Worm (Caenorhabditis elegans) whole organism, midembryonic: ENCODE results near the gene K08D12.3.

Experiments
- T22C8.4 ChIP-seq: fragments of 200-800 bp; sonication (Bioruptor generic); IDR thresholded peaks from 2 replicates; pipeline ENCODE4 v1.3.6; 2022; ENCODE audit warnings: missing genetic modification characterization, missing compliant biosample characterization
- cog-1 ChIP-seq: sonication (generic microtip); optimal IDR thresholded peaks from 2 replicates; lab custom pipeline; 2016; ENCODE audit warnings: missing genetic modification characterization, missing compliant biosample characterization
- flt-1 ChIP-seq: fragments of 200-800 bp; sonication (Bioruptor generic); IDR thresholded peaks from 2 replicates; pipeline ENCODE4 v1.3.6; 2022; ENCODE audit warnings: missing genetic modification characterization, missing compliant biosample characterization
- klf-2 ChIP-seq: fragments of 200-800 bp; sonication (Bioruptor generic); conservative IDR thresholded peaks from 2 replicates; pipeline ENCODE4 v1.3.6; 2022; ENCODE audit warnings: missing genetic modification reagents, missing genetic modification characterization, missing compliant biosample characterization
- med-1 ChIP-seq: sonication (generic microtip); optimal IDR thresholded peaks from 2 replicates; lab custom pipeline; 2017; ENCODE audit warnings: missing genetic modification characterization, mild to moderate bottlenecking, missing compliant biosample characterization, antibody characterized with exemption, missing genetic modification reagents; ENCODE audit not compliant: insufficient read depth
- ref-1 ChIP-seq: fragments of 200-800 bp; sonication (Bioruptor generic); conservative IDR thresholded peaks from 2 replicates; pipeline ENCODE4 v1.3.6; 2022; ENCODE audit warnings: missing genetic modification reagents, missing genetic modification characterization, missing compliant biosample characterization
- tab-1 ChIP-seq: fragments of 200-800 bp; sonication (Bioruptor generic); IDR thresholded peaks from 2 replicates; pipeline ENCODE4 v1.3.6; 2022; ENCODE audit warnings: missing genetic modification characterization, missing compliant biosample characterization
- ztf-23 ChIP-seq: fragments of 200-800 bp; sonication (Bioruptor generic); IDR thresholded peaks from 2 replicates; pipeline ENCODE4 v1.3.6; 2022; ENCODE audit warnings: missing genetic modification reagents, missing genetic modification characterization, missing compliant biosample characterization
- ztf-29 ChIP-seq: fragments of 200-800 bp; sonication (Bioruptor generic); IDR thresholded peaks from 2 replicates; pipeline ENCODE4 v1.3.6; 2022; ENCODE audit warnings: missing genetic modification reagents, missing genetic modification characterization, missing compliant biosample characterization

The K08D12.3 gene

DNA sequence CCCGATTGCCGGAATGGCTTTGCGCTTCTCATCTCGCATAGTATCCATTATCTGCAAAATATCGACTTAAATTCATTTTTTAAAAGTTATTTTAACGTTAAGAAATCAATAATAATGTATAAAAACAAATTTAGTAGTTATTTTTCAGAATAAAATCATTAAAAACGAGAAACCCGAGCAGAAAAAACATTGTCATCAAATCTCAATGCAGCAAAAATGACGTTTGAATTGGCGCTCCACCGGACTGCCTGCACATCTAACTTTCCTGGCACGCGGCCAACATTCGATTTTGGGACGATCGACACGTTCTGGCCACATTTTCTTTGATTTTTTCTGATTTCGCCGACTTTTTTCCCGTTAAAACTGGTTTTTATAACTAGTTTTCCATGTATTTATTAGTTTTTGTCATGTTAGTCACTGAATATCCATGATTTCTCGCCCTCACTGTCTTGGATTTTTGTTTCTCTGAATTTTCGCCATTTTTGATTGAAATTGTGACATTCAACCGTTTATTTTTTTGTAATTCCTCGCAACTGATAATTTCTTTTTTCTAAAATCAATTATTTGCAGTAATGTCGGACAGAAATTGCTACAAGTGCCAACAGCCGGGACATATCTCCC, at the start of gene K08D12.3, which contains the start of gene pbs-1:
K08D12.3 (plus strand) TSS at position 571 of the 621 bp plus-strand sequence.
pbs-1 (minus strand) TSS at position 51 of the 621 bp plus-strand sequence.
- TF ChIP-seq ref-1 (GFP tag; lab: Robert Waterston, UW) (no peak), ztf-23 (GFP tag; lab: Robert Waterston, UW) (0 out of 2 replicates have a peak, but pooled peaks have one; percentile 24)

DNA sequence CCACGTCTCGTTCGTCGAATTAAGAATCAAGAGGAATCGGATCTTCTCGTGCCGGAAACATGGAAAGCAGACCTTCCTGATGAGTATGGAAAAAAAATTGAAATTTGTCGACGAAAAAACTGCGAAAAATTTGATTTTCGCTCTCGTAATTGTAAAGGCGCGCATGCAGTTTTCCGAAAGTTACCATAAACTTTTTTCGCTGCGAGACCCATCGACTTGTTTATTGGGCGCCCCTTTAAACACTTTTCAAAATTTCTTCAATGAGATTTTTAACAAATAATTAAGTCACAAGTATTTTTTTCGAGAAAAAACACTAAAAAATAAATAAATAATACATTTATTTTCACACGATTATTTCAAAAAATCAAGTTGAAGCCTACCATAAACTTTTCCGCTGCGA, 49.3 kb upstream of the K08D12.3 start:
- TF ChIP-seq ztf-23 (GFP tag; lab: Robert Waterston, UW) = no peak
- TF ChIP-seq med-1 = no peak
- TF ChIP-seq cog-1 (tag; lab: Kevin White, UChicago) = no peak
- no peak for TF ChIP-seq ref-1 (GFP tag; lab: Robert Waterston, UW)
- TF ChIP-seq ztf-29 (GFP tag; lab: Robert Waterston, UW) = no peak
- no peak for TF ChIP-seq T22C8.4 (GFP tag; lab: Robert Waterston, UW)
- TF ChIP-seq tab-1 (GFP tag; lab: Robert Waterston, UW) = no peak
- TF ChIP-seq flt-1 (GFP tag; lab: Robert Waterston, UW) = no peak
- no peak for TF ChIP-seq klf-2 (GFP tag; lab: Robert Waterston, UW)

DNA sequence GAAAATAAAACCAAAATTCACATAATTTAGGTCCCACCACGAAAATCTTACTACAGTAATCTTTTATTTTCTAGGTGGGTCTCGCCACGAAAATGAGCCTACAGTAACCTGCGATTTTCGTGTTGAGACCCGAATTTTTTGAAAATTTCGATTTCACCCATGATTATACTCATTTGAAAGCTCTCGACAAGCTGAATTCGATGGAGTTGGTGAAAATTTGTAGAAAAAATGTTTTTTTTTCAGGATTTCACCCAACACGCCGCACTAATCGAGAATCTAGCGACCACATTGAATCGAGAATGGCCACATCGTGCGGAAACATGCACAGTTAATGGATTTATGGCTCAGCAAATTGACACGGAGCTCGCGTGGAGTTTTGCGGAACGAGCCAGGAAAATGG, 47.2 kb upstream of the K08D12.3 start:
- no peak for TF ChIP-seq ref-1 (GFP tag; lab: Robert Waterston, UW)
- TF ChIP-seq med-1 = no peak
- no peak for TF ChIP-seq cog-1 (tag; lab: Kevin White, UChicago)
- TF ChIP-seq flt-1 (GFP tag; lab: Robert Waterston, UW) = no peak
- TF ChIP-seq klf-2 (GFP tag; lab: Robert Waterston, UW) = no peak
- no peak for TF ChIP-seq tab-1 (GFP tag; lab: Robert Waterston, UW)
- no peak for TF ChIP-seq ztf-23 (GFP tag; lab: Robert Waterston, UW)
- no peak for TF ChIP-seq ztf-29 (GFP tag; lab: Robert Waterston, UW)
- no peak for TF ChIP-seq T22C8.4 (GFP tag; lab: Robert Waterston, UW)

DNA sequence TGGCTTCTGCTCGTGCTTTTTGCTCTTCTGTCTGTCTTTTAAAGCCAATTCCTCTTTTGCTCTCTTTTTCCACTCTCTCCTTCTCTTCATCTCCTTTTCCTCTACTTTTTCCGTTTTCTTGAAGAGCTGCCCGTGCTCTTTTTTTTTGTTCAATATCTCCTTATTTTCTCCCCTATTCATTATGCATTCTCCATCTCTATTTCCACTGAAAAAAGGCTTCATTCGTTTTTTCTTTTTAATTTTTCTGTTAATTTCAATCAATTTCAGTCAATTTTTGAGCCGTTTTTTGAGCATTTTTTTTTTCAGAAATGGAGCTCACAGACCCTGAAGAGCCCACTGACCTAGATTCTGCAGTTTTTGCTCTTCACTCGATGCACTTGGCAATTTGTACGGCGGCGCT, 37.7 kb upstream of the K08D12.3 start, which contains the start of gene Y41D4B.1:
Y41D4B.1 (plus strand) TSS at position 301 of the 400 bp plus-strand sequence.
- TF ChIP-seq tab-1 (GFP tag; lab: Robert Waterston, UW) = no peak
- TF ChIP-seq flt-1 (GFP tag; lab: Robert Waterston, UW) = no peak
- no peak for TF ChIP-seq ref-1 (GFP tag; lab: Robert Waterston, UW)
- TF ChIP-seq ztf-29 (GFP tag; lab: Robert Waterston, UW) = no peak
- no peak for TF ChIP-seq ztf-23 (GFP tag; lab: Robert Waterston, UW)
- TF ChIP-seq cog-1 (tag; lab: Kevin White, UChicago) = no peak

DNA sequence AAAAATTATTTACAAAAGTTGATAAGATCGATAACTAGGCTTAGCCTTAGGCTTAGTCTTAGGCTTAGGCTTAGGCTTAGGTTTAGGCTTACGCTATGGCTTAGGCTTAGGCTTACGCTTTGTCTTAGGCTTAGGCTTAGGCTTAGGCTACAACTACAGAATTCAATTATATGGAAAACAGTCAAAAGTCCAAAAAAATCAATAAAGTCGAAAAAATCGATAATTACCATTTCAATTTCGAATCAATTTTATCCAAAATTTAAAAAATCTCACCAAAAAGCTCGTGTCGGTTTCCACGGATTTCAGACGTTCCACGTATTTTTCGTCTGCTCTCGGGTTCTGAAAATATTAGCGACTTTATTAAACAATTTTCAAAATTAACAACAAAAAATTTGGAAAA, 33.1 kb upstream of the K08D12.3 start:
- TF ChIP-seq ztf-29 (GFP tag; lab: Robert Waterston, UW) (no peak), tab-1 (GFP tag; lab: Robert Waterston, UW) (no peak), ref-1 (GFP tag; lab: Robert Waterston, UW) (no peak), T22C8.4 (GFP tag; lab: Robert Waterston, UW) (no peak), klf-2 (GFP tag; lab: Robert Waterston, UW) (no peak), flt-1 (GFP tag; lab: Robert Waterston, UW) (no peak), cog-1 (tag; lab: Kevin White, UChicago) (no peak), ztf-23 (GFP tag; lab: Robert Waterston, UW) (no peak), med-1 (no peak)

DNA sequence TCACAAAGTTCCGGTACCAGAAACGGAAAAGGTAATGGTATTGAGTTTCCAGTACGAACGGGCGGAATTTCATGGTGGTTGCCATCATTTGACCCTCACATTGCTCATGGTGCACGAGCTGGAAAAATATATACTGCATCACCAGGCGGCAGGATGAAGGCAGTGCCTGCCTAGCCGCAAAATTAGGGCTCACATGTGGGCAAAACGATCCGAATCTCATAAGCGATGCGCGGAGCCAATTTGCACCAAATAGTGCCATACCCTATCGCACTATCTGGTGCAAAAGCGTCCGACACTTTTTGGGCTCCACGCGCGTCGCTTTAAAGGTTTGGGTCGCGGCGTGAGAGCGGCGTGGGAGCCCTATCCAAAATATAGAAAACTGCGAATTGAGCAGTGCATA, 30.8 kb upstream of the K08D12.3 start:
- no peak for TF ChIP-seq ref-1 (GFP tag; lab: Robert Waterston, UW)
- TF ChIP-seq klf-2 (GFP tag; lab: Robert Waterston, UW) = no peak
- no peak for TF ChIP-seq ztf-23 (GFP tag; lab: Robert Waterston, UW)
- TF ChIP-seq T22C8.4 (GFP tag; lab: Robert Waterston, UW) = no peak
- TF ChIP-seq cog-1 (tag; lab: Kevin White, UChicago) = no peak
- TF ChIP-seq ztf-29 (GFP tag; lab: Robert Waterston, UW) = no peak

DNA sequence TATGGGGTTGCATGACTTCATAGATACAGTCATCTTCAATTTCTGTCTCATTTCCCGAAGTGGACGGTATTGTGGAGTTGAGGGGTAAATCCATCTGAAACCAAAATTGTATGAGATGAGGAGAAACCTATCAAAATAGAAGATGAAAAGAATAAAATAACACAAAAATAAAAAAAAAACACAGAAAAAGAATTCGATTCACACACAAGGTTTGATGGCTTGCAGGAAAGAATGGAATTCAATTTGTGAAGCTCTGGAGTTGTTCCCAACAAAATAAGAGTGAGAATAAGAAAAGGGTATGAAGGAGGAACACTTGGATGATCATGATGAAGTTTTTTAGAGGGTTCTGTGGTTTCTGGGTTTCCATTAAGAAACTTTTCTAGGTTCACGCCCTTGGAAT, 28.0 kb upstream of the K08D12.3 start, which contains the start of gene Y41D4B.24:
Y41D4B.24 (minus strand) TSS at position 101 of the 400 bp plus-strand sequence.
- TF ChIP-seq tab-1 (GFP tag; lab: Robert Waterston, UW) = no peak
- no peak for TF ChIP-seq T22C8.4 (GFP tag; lab: Robert Waterston, UW)
- TF ChIP-seq flt-1 (GFP tag; lab: Robert Waterston, UW) = no peak
- TF ChIP-seq ref-1 (GFP tag; lab: Robert Waterston, UW) = no peak
- no peak for TF ChIP-seq ztf-23 (GFP tag; lab: Robert Waterston, UW)
- TF ChIP-seq klf-2 (GFP tag; lab: Robert Waterston, UW) = no peak

DNA sequence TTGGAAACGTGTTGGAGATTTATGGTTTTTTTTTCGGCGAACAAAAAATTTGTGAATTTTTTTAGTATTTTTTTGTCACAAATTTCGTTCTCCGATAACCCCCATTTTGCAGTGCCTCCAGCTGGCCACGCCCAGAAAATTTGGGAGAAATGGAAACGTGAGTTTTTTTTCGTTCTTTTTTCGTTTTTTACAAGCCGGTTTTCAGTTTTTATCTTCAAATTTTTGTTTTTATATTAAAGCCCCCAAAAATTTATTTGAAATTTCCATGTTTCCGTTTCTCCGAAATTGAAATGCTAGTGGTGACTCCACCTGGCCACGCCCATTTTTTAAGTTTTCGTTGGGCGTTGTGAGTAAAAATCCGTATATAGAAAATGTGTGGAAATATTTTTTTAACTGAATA, 22.9 kb upstream of the K08D12.3 start:
- TF ChIP-seq ref-1 (GFP tag; lab: Robert Waterston, UW) (0 out of 2 replicates have a peak, but pooled peaks have one; percentile 24), flt-1 (GFP tag; lab: Robert Waterston, UW) (peak; percentile 59; the same call in 1 of the 2 replicates), klf-2 (GFP tag; lab: Robert Waterston, UW) (0 out of 2 replicates have a peak, but pooled peaks have one; percentile 40), ztf-23 (GFP tag; lab: Robert Waterston, UW) (peak; percentile 63; the same call in 1 of the 2 replicates), T22C8.4 (GFP tag; lab: Robert Waterston, UW) (no peak), ztf-29 (GFP tag; lab: Robert Waterston, UW) (no peak)

DNA sequence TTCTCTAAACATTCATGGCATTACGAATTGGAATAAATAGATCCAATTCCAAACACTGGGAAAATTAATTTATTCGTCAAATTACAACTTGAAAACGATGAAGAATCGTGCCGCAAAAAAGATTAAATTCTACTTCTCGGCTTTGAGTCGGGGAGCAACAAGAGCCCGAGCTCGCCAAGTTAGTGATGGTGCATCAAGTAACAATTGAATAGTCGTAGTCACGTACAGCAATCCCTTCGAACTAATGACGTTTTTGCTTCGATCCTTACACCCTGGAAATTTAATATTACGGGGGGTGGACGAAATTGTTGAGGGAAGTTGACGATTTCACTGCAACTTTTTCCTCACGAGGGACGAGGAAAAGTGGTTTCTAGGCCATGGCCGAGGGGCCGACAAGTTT, 18.4 kb upstream of the K08D12.3 start:
- TF ChIP-seq klf-2 (GFP tag; lab: Robert Waterston, UW) = no peak
- no peak for TF ChIP-seq ref-1 (GFP tag; lab: Robert Waterston, UW)

DNA sequence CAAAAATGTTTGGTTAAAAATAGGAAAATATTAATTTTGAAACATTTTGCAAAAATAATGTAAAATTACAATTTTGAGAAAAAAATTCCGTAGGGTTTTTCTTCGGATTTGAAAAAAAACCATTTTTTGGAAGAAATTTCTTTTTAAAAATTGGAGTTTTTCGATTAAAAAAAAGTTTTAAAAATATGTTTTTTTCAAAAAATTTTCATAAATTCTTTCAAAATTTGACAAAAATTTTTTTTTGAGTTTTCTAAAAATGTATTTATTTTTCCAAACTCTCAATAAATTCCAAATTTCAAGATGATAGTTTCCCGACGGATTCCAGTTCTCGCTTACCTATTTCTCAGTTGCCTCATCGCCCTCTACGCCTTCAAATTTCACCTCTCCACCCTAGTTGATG, 10.5 kb upstream of the K08D12.3 start, which contains the start of gene bus-2:
bus-2 (plus strand) TSS at position 301 of the 400 bp plus-strand sequence.
- TF ChIP-seq klf-2 (GFP tag; lab: Robert Waterston, UW) (no peak), flt-1 (GFP tag; lab: Robert Waterston, UW) (no peak), cog-1 (tag; lab: Kevin White, UChicago) (no peak), tab-1 (GFP tag; lab: Robert Waterston, UW) (no peak), ref-1 (GFP tag; lab: Robert Waterston, UW) (no peak), T22C8.4 (GFP tag; lab: Robert Waterston, UW) (no peak), ztf-23 (GFP tag; lab: Robert Waterston, UW) (no peak), med-1 (no peak)
